Fruit fly (Drosophila melanogaster) whole organism, embryonic: ENCODE data around the gene CG14805.

ENCODE experiments used
- Abd-B ChIP-seq: fragments of 200-800 bp; sonication (Bioruptor generic); optimal IDR thresholded peaks from 2 replicates; lab custom pipeline; 2018; ENCODE audit warnings: missing biosample characterization, mild to moderate bottlenecking, missing genetic modification characterization, moderate library complexity
- B-H2 ChIP-seq: fragments of 200-800 bp; sonication (Bioruptor generic); optimal IDR thresholded peaks from 2 replicates; lab custom pipeline; 2018; ENCODE audit warnings: missing biosample characterization, mild to moderate bottlenecking, missing genetic modification characterization
- CG11085 ChIP-seq: fragments of 200-800 bp; sonication (Bioruptor generic); IDR thresholded peaks from 2 replicates; pipeline ENCODE4 v1.3.6; 2022; ENCODE audit warnings: missing biosample characterization, missing genetic modification characterization
- CG11560 ChIP-seq: fragments of 200-800 bp; sonication (Bioruptor generic); IDR thresholded peaks from 3 replicates; pipeline ENCODE4 v1.3.6; 2022; ENCODE audit warnings: missing biosample characterization, missing genetic modification characterization
- CG12104 ChIP-seq: fragments of 200-800 bp; sonication (Bioruptor generic); optimal IDR thresholded peaks from 3 replicates; lab custom pipeline; 2016; ENCODE audit warnings: missing biosample characterization, missing genetic modification characterization
- CG14965 ChIP-seq: fragments of 200-800 bp; sonication (Bioruptor generic); optimal IDR thresholded peaks from 2 replicates; lab custom pipeline; 2016; ENCODE audit warnings: missing biosample characterization, missing genetic modification characterization, borderline replicate concordance
- CG1529 ChIP-seq: fragments of 200-800 bp; sonication (Bioruptor generic); optimal IDR thresholded peaks from 3 replicates; lab custom pipeline; 2018; ENCODE audit warnings: missing biosample characterization, missing genetic modification characterization
- CG16863 ChIP-seq: fragments of 200-800 bp; sonication (Bioruptor generic); optimal IDR thresholded peaks from 3 replicates; lab custom pipeline; 2016; ENCODE audit warnings: missing biosample characterization, missing genetic modification characterization
- CG30403 ChIP-seq: fragments of 200-800 bp; sonication (Bioruptor generic); optimal IDR thresholded peaks from 3 replicates; lab custom pipeline; 2016; ENCODE audit warnings: missing biosample characterization, missing genetic modification characterization
- CG31224 ChIP-seq: fragments of 200-800 bp; sonication (Bioruptor generic); IDR thresholded peaks from 2 replicates; pipeline ENCODE4 v1.3.6; 2022; ENCODE audit warnings: missing biosample characterization, missing genetic modification characterization
- CG4617 ChIP-seq: fragments of 200-800 bp; sonication (Bioruptor generic); optimal IDR thresholded peaks from 3 replicates; lab custom pipeline; 2016; ENCODE audit warnings: missing biosample characterization, missing genetic modification characterization, borderline replicate concordance
- CG6175 ChIP-seq: fragments of 200-800 bp; sonication (Bioruptor generic); IDR thresholded peaks from 3 replicates; pipeline ENCODE4 v1.3.6; 2022; ENCODE audit warnings: missing biosample characterization, missing genetic modification characterization
- CG6813 ChIP-seq: fragments of 200-800 bp; sonication (Bioruptor generic); optimal IDR thresholded peaks from 2 replicates; lab custom pipeline; 2017; ENCODE audit warnings: missing biosample characterization, missing genetic modification characterization, mild to moderate bottlenecking, moderate library complexity, missing genetic modification reagents
- CG7839 ChIP-seq: fragments of 200-800 bp; sonication (Bioruptor generic); optimal IDR thresholded peaks from 3 replicates; lab custom pipeline; 2018; ENCODE audit warnings: missing biosample characterization, mild to moderate bottlenecking, missing genetic modification characterization, moderate library complexity
- CG8281 ChIP-seq: fragments of 200-800 bp; sonication (Bioruptor generic); optimal IDR thresholded peaks from 2 replicates; lab custom pipeline; 2018; ENCODE audit warnings: missing biosample characterization, mild to moderate bottlenecking, missing genetic modification characterization, moderate library complexity
- CG8944 ChIP-seq: fragments of 200-800 bp; sonication (Bioruptor generic); optimal IDR thresholded peaks from 3 replicates; lab custom pipeline; 2016; ENCODE audit warnings: missing biosample characterization, missing genetic modification characterization
- Camta ChIP-seq: fragments of 200-800 bp; sonication (Bioruptor generic); optimal IDR thresholded peaks from 2 replicates; lab custom pipeline; 2016; ENCODE audit warnings: missing biosample characterization, missing genetic modification characterization
- Dbx ChIP-seq: fragments of 200-800 bp; sonication (Bioruptor generic); IDR thresholded peaks from 3 replicates; pipeline ENCODE4 v1.3.6; 2022; ENCODE audit warnings: missing biosample characterization, missing genetic modification characterization
- Elba2 ChIP-seq: fragments of 200-800 bp; sonication (Bioruptor generic); optimal IDR thresholded peaks from 3 replicates; lab custom pipeline; 2016; ENCODE audit warnings: missing biosample characterization, missing genetic modification characterization
- GATAe ChIP-seq: fragments of 200-800 bp; sonication (Bioruptor generic); conservative IDR thresholded peaks from 2 replicates; pipeline ENCODE4 v1.3.6; 2022; ENCODE audit warnings: missing biosample characterization, missing genetic modification characterization
- Lpt ChIP-seq: fragments of >200 bp; optimal IDR thresholded peaks from 2 replicates; lab custom pipeline; 2018; ENCODE audit warnings: missing biosample characterization, missing genetic modification characterization
- MTF-1 ChIP-seq: fragments of 200-800 bp; sonication (Bioruptor generic); optimal IDR thresholded peaks from 2 replicates; lab custom pipeline; 2018; ENCODE audit warnings: missing biosample characterization, mild to moderate bottlenecking, missing genetic modification characterization, borderline replicate concordance
- NC2α ChIP-seq: fragments of 200-800 bp; sonication (Bioruptor generic); optimal IDR thresholded peaks from 2 replicates; lab custom pipeline; 2016; ENCODE audit warnings: missing biosample characterization, missing genetic modification characterization
- Nf-YC ChIP-seq: fragments of 200-800 bp; optimal IDR thresholded peaks from 3 replicates; lab custom pipeline; 2019; ENCODE audit warnings: missing biosample characterization, mild to moderate bottlenecking, missing genetic modification characterization, moderate library complexity
- NfI ChIP-seq: fragments of 200-800 bp; sonication (Bioruptor generic); optimal IDR thresholded peaks from 3 replicates; lab custom pipeline; 2018; ENCODE audit warnings: missing biosample characterization, mild to moderate bottlenecking, missing genetic modification characterization, moderate library complexity
- Pdp1 ChIP-seq, 2 experiments: fragments of 200-800 bp; sonication (Bioruptor generic); optimal IDR thresholded peaks; 3 replicates each; lab custom pipeline; 2016; ENCODE audit warnings: missing biosample characterization in 2 of 2, missing genetic modification characterization in 2 of 2, mild to moderate bottlenecking in 1 of 2, moderate library complexity in 1 of 2
- Poxn ChIP-seq: fragments of 200-800 bp; sonication (Bioruptor generic); IDR thresholded peaks from 2 replicates; pipeline ENCODE4 v1.3.6; 2022; ENCODE audit warnings: missing biosample characterization, missing genetic modification characterization
- Tbp ChIP-seq: fragments of >200 bp; optimal IDR thresholded peaks from 2 replicates; lab custom pipeline; 2018; ENCODE audit warnings: missing biosample characterization, missing genetic modification characterization
- Xrp1 ChIP-seq: fragments of 200-800 bp; sonication (Bioruptor generic); IDR thresholded peaks from 2 replicates; pipeline ENCODE4 v1.3.6; 2022; ENCODE audit warnings: missing biosample characterization, missing genetic modification characterization
- ara ChIP-seq: fragments of 200-800 bp; sonication (Bioruptor generic); IDR thresholded peaks from 2 replicates; pipeline ENCODE4 v1.3.6; 2022; ENCODE audit warnings: missing biosample characterization, missing genetic modification characterization
- ase ChIP-seq: fragments of 200-800 bp; sonication (Bioruptor generic); IDR thresholded peaks from 3 replicates; pipeline ENCODE4 v1.3.6; 2022; ENCODE audit warnings: missing biosample characterization, missing genetic modification characterization
- bab2 ChIP-seq: fragments of 200-800 bp; sonication (Bioruptor generic); optimal IDR thresholded peaks from 2 replicates; lab custom pipeline; 2016; ENCODE audit warnings: missing biosample characterization, missing genetic modification characterization
- bowl ChIP-seq: fragments of 200-800 bp; sonication (Bioruptor generic); IDR thresholded peaks from 2 replicates; pipeline ENCODE4 v1.3.6; 2022; ENCODE audit warnings: missing biosample characterization, missing genetic modification characterization
- caup ChIP-seq: fragments of 200-800 bp; sonication (Bioruptor generic); optimal IDR thresholded peaks from 3 replicates; lab custom pipeline; 2017; ENCODE audit warnings: missing biosample characterization, mild to moderate bottlenecking, missing genetic modification characterization, moderate library complexity; ENCODE audit not compliant: severe bottlenecking
- dan ChIP-seq: fragments of 200-800 bp; sonication (Bioruptor generic); IDR thresholded peaks from 2 replicates; pipeline ENCODE4 v1.3.6; 2022; ENCODE audit warnings: missing biosample characterization, missing genetic modification characterization
- fru ChIP-seq: fragments of >200 bp; optimal IDR thresholded peaks from 2 replicates; lab custom pipeline; 2017
- gcm ChIP-seq: fragments of 200-800 bp; sonication (Bioruptor generic); optimal IDR thresholded peaks from 2 replicates; lab custom pipeline; 2019; ENCODE audit warnings: missing biosample characterization, mild to moderate bottlenecking, missing genetic modification characterization, moderate library complexity
- gt ChIP-seq: fragments of 200-800 bp; sonication (Bioruptor generic); IDR thresholded peaks from 2 replicates; pipeline ENCODE4 v1.3.6; 2022; ENCODE audit warnings: missing biosample characterization, missing genetic modification characterization
- h ChIP-seq: fragments of >200 bp; optimal IDR thresholded peaks from 2 replicates; lab custom pipeline; 2017
- ham ChIP-seq: fragments of 200-800 bp; sonication (Bioruptor generic); IDR thresholded peaks from 2 replicates; pipeline ENCODE4 v1.3.6; 2022; ENCODE audit warnings: missing biosample characterization, missing genetic modification characterization
- hth ChIP-seq: fragments of >200 bp; optimal IDR thresholded peaks from 2 replicates; lab custom pipeline; 2017; ENCODE audit warnings: inconsistent platforms
- lilli ChIP-seq: fragments of 200-800 bp; sonication (Bioruptor generic); optimal IDR thresholded peaks from 3 replicates; lab custom pipeline; 2016; ENCODE audit warnings: missing biosample characterization, missing genetic modification characterization
- lov ChIP-seq, 2 experiments: fragments of 200-800 bp in 1 of 2; fragments of >200 bp in 1 of 2; sonication (Bioruptor generic) in 1 of 2; IDR thresholded peaks in 1 of 2; optimal IDR thresholded peaks in 1 of 2; 2 replicates in 1 of 2; 3 replicates in 1 of 2; pipeline versions ENCODE4 v1.3.6 to Lab custom; 2017 to 2022; ENCODE audit warnings: missing biosample characterization in 1 of 2, missing genetic modification characterization in 1 of 2
- nau ChIP-seq: fragments of 200-800 bp; sonication (Bioruptor generic); optimal IDR thresholded peaks from 3 replicates; lab custom pipeline; 2017; ENCODE audit warnings: missing biosample characterization, mild to moderate bottlenecking, missing genetic modification characterization, missing genetic modification reagents
- otp ChIP-seq: fragments of 200-800 bp; sonication (Bioruptor generic); IDR thresholded peaks from 3 replicates; pipeline ENCODE4, ENCODE4 v1.3.6; 2022; ENCODE audit warnings: missing biosample characterization, missing genetic modification characterization
- pita ChIP-seq: fragments of 200-800 bp; sonication (Bioruptor generic); optimal IDR thresholded peaks from 2 replicates; lab custom pipeline; 2017; ENCODE audit warnings: missing biosample characterization, mild to moderate bottlenecking, missing genetic modification characterization
- schlank ChIP-seq: fragments of 200-800 bp; sonication (Bioruptor generic); optimal IDR thresholded peaks from 2 replicates; lab custom pipeline; 2018; ENCODE audit warnings: missing biosample characterization, mild to moderate bottlenecking, missing genetic modification characterization
- sisA ChIP-seq: fragments of 200-800 bp; sonication (Bioruptor generic); IDR thresholded peaks from 2 replicates; pipeline ENCODE4 v1.3.6; 2022; ENCODE audit warnings: missing biosample characterization, missing genetic modification characterization
- tap ChIP-seq: fragments of 200-800 bp; optimal IDR thresholded peaks from 3 replicates; lab custom pipeline; 2019; ENCODE audit warnings: missing biosample characterization, mild to moderate bottlenecking, missing genetic modification characterization, moderate library complexity
- ttk ChIP-seq: fragments of 200-800 bp; sonication (Bioruptor generic); IDR thresholded peaks from 2 replicates; pipeline ENCODE4 v2.1.2; 2022; ENCODE audit warnings: missing biosample characterization, missing genetic modification characterization
- twi ChIP-seq: fragments of 200-800 bp; optimal IDR thresholded peaks from 2 replicates; lab custom pipeline; 2019; ENCODE audit warnings: missing biosample characterization, mild to moderate bottlenecking, missing genetic modification characterization, moderate library complexity
- zf30C ChIP-seq: fragments of 200-800 bp; sonication (Bioruptor generic); optimal IDR thresholded peaks from 3 replicates; lab custom pipeline; 2018; ENCODE audit warnings: missing biosample characterization, mild to moderate bottlenecking, missing genetic modification characterization

Gene CG14805

dm6 chrX:1858867-1859266 lies 18.2 kb upstream of the CG14805 start, which contains the start of gene Lamtor5 (continued):
- no peak for TF ChIP-seq lov (optimal IDR thresholded peaks at IDR 0.05; lab: Kevin White, UChicago)
- TF ChIP-seq lov (GFP tag; IDR thresholded peaks at IDR 0.05; lab: Robert Waterston, UW): no peak
- no peak for TF ChIP-seq CG12104 (GFP tag; lab: Kevin White, UChicago)
- TF ChIP-seq sisA (GFP tag; lab: Robert Waterston, UW): peak; percentile 22; the same call in 1 of the 2 replicates
- TF ChIP-seq Xrp1 (GFP tag; lab: Robert Waterston, UW): peak; percentile 49; the same call in 1 of the 2 replicates
- peak; percentile 56 for TF ChIP-seq CG7839 (tag; lab: Kevin White, UChicago)
- TF ChIP-seq CG8281 (tag; lab: Kevin White, UChicago): no peak
- TF ChIP-seq CG16863 (GFP tag; lab: Kevin White, UChicago): peak; percentile 29
- TF ChIP-seq CG1529 (GFP tag; lab: Kevin White, UChicago): no peak
- no peak for TF ChIP-seq CG11085 (GFP tag; lab: Robert Waterston, UW)
- TF ChIP-seq zf30C: no peak
- peak; percentile 60 for TF ChIP-seq lilli (GFP tag; lab: Kevin White, UChicago)
- TF ChIP-seq ara (GFP tag; lab: Robert Waterston, UW): no peak
- no peak for TF ChIP-seq MTF-1 (GFP tag; lab: Kevin White, UChicago)
- no peak for TF ChIP-seq ase
- TF ChIP-seq Nf-YC (tag; lab: Kevin White, UChicago): peak; percentile 29
- TF ChIP-seq Pdp1 (GFP tag; optimal IDR thresholded peaks at IDR 0.05; lab: Kevin White, UChicago): peak; percentile 41 to 49
- no peak for TF ChIP-seq Lpt (GFP tag; lab: Kevin White, UChicago)
- 0 out of 3 replicates have a peak, but pooled peaks have one; percentile 34 for TF ChIP-seq Dbx (GFP tag; lab: Robert Waterston, UW)
- TF ChIP-seq dan: no peak
- TF ChIP-seq Tbp (GFP tag; lab: Kevin White, UChicago): no peak
- TF ChIP-seq CG6175 (GFP tag; lab: Robert Waterston, UW): 0 out of 3 replicates have a peak, but pooled peaks have one; percentile 10
- TF ChIP-seq CG8944: no peak
- TF ChIP-seq CG31224 (GFP tag; lab: Robert Waterston, UW): no peak
- TF ChIP-seq pita (GFP tag; lab: Kevin White, UChicago): no peak
- no peak for TF ChIP-seq schlank (tag; lab: Kevin White, UChicago)
- no peak for TF ChIP-seq CG14965
- TF ChIP-seq nau (GFP tag; lab: Kevin White, UChicago): no peak
- TF ChIP-seq CG4617 (GFP tag; lab: Kevin White, UChicago): peak; percentile 21
- TF ChIP-seq Camta: no peak
- TF ChIP-seq gcm (GFP tag; lab: Kevin White, UChicago): no peak
- TF ChIP-seq CG6813 (GFP tag; lab: Kevin White, UChicago): no peak
- TF ChIP-seq twi: no peak
- no peak for TF ChIP-seq ttk
- peak; percentile 36 for TF ChIP-seq caup
- no peak for TF ChIP-seq Elba2 (GFP tag; lab: Kevin White, UChicago)
- TF ChIP-seq bowl: no peak
- TF ChIP-seq B-H2 (GFP tag; lab: Kevin White, UChicago): peak; percentile 1
- no peak for TF ChIP-seq fru (lab: Kevin White, UChicago)
- TF ChIP-seq NC2α: no peak
- TF ChIP-seq hth: no peak
- no peak for TF ChIP-seq GATAe (GFP tag; lab: Robert Waterston, UW)
- TF ChIP-seq CG30403 (GFP tag; lab: Kevin White, UChicago): peak; percentile 37
- no peak for TF ChIP-seq ham (GFP tag; lab: Robert Waterston, UW)
- TF ChIP-seq gt (GFP tag; lab: Robert Waterston, UW): no peak
- TF ChIP-seq Abd-B (GFP tag; lab: Kevin White, UChicago): no peak
- no peak for TF ChIP-seq h
- TF ChIP-seq otp: no peak
- peak; percentile 32 for TF ChIP-seq NfI
- TF ChIP-seq bab2 (GFP tag; lab: Kevin White, UChicago): peak; percentile 35
- TF ChIP-seq Poxn (GFP tag; lab: Robert Waterston, UW): no peak
- TF ChIP-seq CG11560 (tag; lab: Robert Waterston, UW): no peak
- no peak for TF ChIP-seq tap (tag; lab: Kevin White, UChicago)
